Worm (Caenorhabditis elegans): Measurements from ENCODE around the gene srlf-30.

Gene srlf-30

DNA sequence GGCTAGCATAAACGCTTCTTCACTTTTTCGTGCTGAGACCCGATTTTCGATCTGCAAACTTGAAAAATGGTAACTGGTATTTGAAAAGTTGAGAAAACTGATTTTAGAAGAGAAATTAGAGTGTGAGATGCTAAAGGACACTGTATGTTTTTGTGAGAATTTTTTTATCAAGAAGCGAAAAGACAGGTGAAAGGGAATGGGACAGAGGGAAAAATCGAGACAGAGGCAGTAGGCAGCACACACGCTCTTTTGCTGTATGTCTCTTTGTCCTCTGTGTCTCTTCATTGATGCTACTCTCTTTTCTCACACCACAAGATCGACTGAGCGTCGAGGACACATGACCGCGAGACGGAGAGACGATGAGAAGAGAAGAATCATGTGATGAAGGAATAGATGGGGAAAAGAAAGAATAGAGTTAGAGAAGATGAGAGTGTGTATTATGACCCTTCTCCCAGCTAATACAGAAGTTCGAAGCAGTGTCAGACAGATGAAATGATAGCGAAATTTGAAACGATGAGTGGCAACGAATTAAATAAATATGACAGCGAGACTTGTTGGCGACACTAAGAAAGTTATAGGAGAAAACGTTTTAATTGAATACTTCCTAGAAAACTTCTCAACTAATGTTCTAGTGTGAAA is 35.8 kb downstream of the srlf-30 start, which contains the start of gene lgg-2 (continued):
- TF ChIP-seq lin-11 (tag; optimal IDR thresholded peaks at IDR 0.05) (no peak), hlh-8 (tag; optimal IDR thresholded peaks at IDR 0.05) (no peak), pax-1 (tag; optimal IDR thresholded peaks at IDR 0.05) (peak; percentile 29), ceh-48 (tag; optimal IDR thresholded peaks at IDR 0.05) (no peak), fkh-6 (tag; optimal IDR thresholded peaks at IDR 0.05) (no peak), pag-3 (tag; optimal IDR thresholded peaks at IDR 0.05; ENCODE audit: borderline replicate concordance) (no peak), nhr-11 (tag; optimal IDR thresholded peaks at IDR 0.05) (no peak), unc-55 (GFP tag; optimal IDR thresholded peaks at IDR 0.05) (peak; percentile 69), pha-2 (tag; optimal IDR thresholded peaks at IDR 0.05) (no peak), rnt-1 (tag; optimal IDR thresholded peaks at IDR 0.05) (peak; percentile 75), ceh-6 (GFP tag; optimal IDR thresholded peaks at IDR 0.05) (no peak), eyg-1 (tag; optimal IDR thresholded peaks at IDR 0.05) (no peak), ztf-16 (tag; optimal IDR thresholded peaks at IDR 0.05) (no peak), F13H6.1 (tag; optimal IDR thresholded peaks at IDR 0.05) (peak; percentile 26), dmd-4 (tag; optimal IDR thresholded peaks at IDR 0.05; ENCODE audit: borderline replicate concordance) (peak; percentile 46), ceh-2 (tag; optimal IDR thresholded peaks at IDR 0.05) (no peak), pha-4 (tag; optimal IDR thresholded peaks at IDR 0.05) (no peak), mec-3 (tag; optimal IDR thresholded peaks at IDR 0.05; ENCODE audit: borderline replicate concordance) (no peak), fax-1 (tag; optimal IDR thresholded peaks at IDR 0.05) (peak; percentile 45), ahr-1 (tag; optimal IDR thresholded peaks at IDR 0.05) (no peak), nfya-1 (tag; optimal IDR thresholded peaks at IDR 0.05) (peak; percentile 88), madf-2 (tag; optimal IDR thresholded peaks at IDR 0.05) (no peak), hlh-30 (tag; optimal IDR thresholded peaks at IDR 0.05; ENCODE audit: insufficient read depth) (peak; percentile 100), hlh-15 (tag; optimal IDR thresholded peaks at IDR 0.05) (no peak), dve-1 (tag; optimal IDR thresholded peaks at IDR 0.05) (no peak), tbx-7 (tag; optimal IDR thresholded peaks at IDR 0.05) (no peak), ama-1 (optimal IDR thresholded peaks at IDR 0.05) (no peak), pat-9 (tag; optimal IDR thresholded peaks at IDR 0.05) (no peak), ceh-22 (tag; optimal IDR thresholded peaks at IDR 0.05) (no peak), ceh-19 (GFP tag; optimal IDR thresholded peaks at IDR 0.05) (no peak), ceh-24 (tag; optimal IDR thresholded peaks at IDR 0.05) (no peak), lim-6 (tag; optimal IDR thresholded peaks at IDR 0.05) (no peak), ceh-34 (tag; optimal IDR thresholded peaks at IDR 0.05) (peak; percentile 85), pros-1 (tag; optimal IDR thresholded peaks at IDR 0.05) (peak; percentile 93), Y22D7AL.16 (tag; optimal IDR thresholded peaks at IDR 0.05) (no peak)

DNA sequence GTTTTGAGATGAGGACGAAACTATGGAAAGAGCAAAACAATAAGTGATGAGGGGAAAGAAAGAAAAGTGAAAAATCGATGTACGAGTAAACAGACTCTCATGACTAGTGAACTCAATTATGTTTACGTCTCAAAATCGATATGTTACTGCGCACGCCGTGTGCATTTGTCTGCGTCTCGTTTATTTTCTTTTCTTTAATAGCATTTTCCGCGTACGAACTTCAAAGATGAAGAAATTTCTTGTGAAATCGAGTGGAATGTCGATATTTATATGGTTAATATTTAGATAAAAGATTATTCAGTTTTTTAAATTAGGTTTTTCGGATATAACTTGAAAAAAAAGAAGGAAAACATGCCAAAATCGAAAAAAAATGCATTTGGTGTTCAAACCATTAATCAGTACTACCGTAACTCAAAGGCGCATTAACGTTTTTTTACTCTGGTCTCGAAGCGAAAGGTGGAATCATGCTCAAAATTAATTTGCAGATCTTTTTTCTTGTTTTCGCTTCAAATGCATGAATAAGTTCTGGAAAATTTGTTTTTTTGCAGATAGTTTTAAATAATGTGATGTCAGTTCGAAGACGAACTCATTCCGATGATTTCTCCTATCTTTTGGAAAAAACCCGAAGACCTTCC is 36.8 kb downstream of the srlf-30 start, which contains the start of gene fic-1:
Gene fic-1, plus strand, starts transcription at position 549 of the 635 bp plus-strand sequence.
- TF ChIP-seq dve-1 (tag; optimal IDR thresholded peaks at IDR 0.05) (no peak), tbx-2 (tag; optimal IDR thresholded peaks at IDR 0.05) (peak; percentile 18), ref-2 (tag; optimal IDR thresholded peaks at IDR 0.05) (no peak), ztf-16 (tag; optimal IDR thresholded peaks at IDR 0.05) (no peak), elt-2 (tag; optimal IDR thresholded peaks at IDR 0.05) (no peak), unc-86 (tag; optimal IDR thresholded peaks at IDR 0.05) (no peak), pha-2 (tag; optimal IDR thresholded peaks at IDR 0.05) (no peak), ceh-48 (tag; optimal IDR thresholded peaks at IDR 0.05) (peak; percentile 98), unc-55 (GFP tag; optimal IDR thresholded peaks at IDR 0.05) (peak; percentile 13), fax-1 (tag; optimal IDR thresholded peaks at IDR 0.05) (no peak), zip-5 (tag; optimal IDR thresholded peaks at IDR 0.05) (no peak), ceh-22 (tag; optimal IDR thresholded peaks at IDR 0.05) (no peak), ttx-3 (tag; optimal IDR thresholded peaks at IDR 0.05) (no peak), sox-4 (tag; optimal IDR thresholded peaks at IDR 0.05) (no peak), madf-2 (tag; optimal IDR thresholded peaks at IDR 0.05) (no peak), lin-11 (tag; optimal IDR thresholded peaks at IDR 0.05) (no peak), hlh-30 (tag; optimal IDR thresholded peaks at IDR 0.05; ENCODE audit: insufficient read depth) (peak; percentile 56), che-1 (tag; optimal IDR thresholded peaks at IDR 0.05) (no peak), ceh-31 (tag; optimal IDR thresholded peaks at IDR 0.05) (peak; percentile 78), nfya-1 (tag; optimal IDR thresholded peaks at IDR 0.05) (peak; percentile 52), pros-1 (tag; optimal IDR thresholded peaks at IDR 0.05) (no peak), ceh-2 (tag; optimal IDR thresholded peaks at IDR 0.05) (no peak), gmeb-2 (tag; optimal IDR thresholded peaks at IDR 0.05) (no peak), unc-42 (tag; optimal IDR thresholded peaks at IDR 0.05) (peak; percentile 99), ceh-30 (tag; optimal IDR thresholded peaks at IDR 0.05) (no peak), elt-4 (tag; optimal IDR thresholded peaks at IDR 0.05) (no peak), K02D7.2 (tag; optimal IDR thresholded peaks at IDR 0.05) (no peak), hlh-13 (GFP tag; optimal IDR thresholded peaks at IDR 0.05) (no peak), pag-3 (tag; optimal IDR thresholded peaks at IDR 0.05; ENCODE audit: borderline replicate concordance) (no peak)
